Worm (Caenorhabditis elegans) whole organism, young adult: ENCODE measurements around the gene F59A6.4.

Experiments
- C06A6.2 ChIP-seq: fragments of 200-800 bp; sonication (Bioruptor generic); conservative IDR thresholded peaks from 2 replicates; pipeline ENCODE4 v1.3.6; 2022; ENCODE audit warnings: missing genetic modification characterization, missing compliant biosample characterization
- F10E7.11 ChIP-seq: sonication (generic microtip); optimal IDR thresholded peaks from 2 replicates; lab custom pipeline; 2017; ENCODE audit warnings: mild to moderate bottlenecking, missing genetic modification characterization, moderate library complexity, missing compliant biosample characterization
- F23B12.7 ChIP-seq: sonication (generic microtip); optimal IDR thresholded peaks from 2 replicates; lab custom pipeline; 2017; ENCODE audit warnings: missing genetic modification characterization, mild to moderate bottlenecking, missing compliant biosample characterization, antibody characterized with exemption, moderate library complexity; ENCODE audit not compliant: insufficient read depth
- F49E8.2 ChIP-seq: sonication (generic microtip); optimal IDR thresholded peaks from 3 replicates; lab custom pipeline; 2017; ENCODE audit warnings: missing genetic modification characterization, mild to moderate bottlenecking, missing compliant biosample characterization, antibody characterized with exemption, moderate library complexity; ENCODE audit not compliant: insufficient read depth
- F57A8.1 ChIP-seq: fragments of 200-800 bp; sonication (Bioruptor generic); optimal IDR thresholded peaks from 2 replicates; lab custom pipeline; 2018; ENCODE audit warnings: mild to moderate bottlenecking, missing genetic modification characterization, moderate library complexity, missing compliant biosample characterization
- K12H6.12 ChIP-seq: fragments of 200-800 bp; sonication (Bioruptor generic); optimal IDR thresholded peaks from 2 replicates; lab custom pipeline; 2018; ENCODE audit warnings: mild to moderate bottlenecking, missing genetic modification characterization, missing compliant biosample characterization
- Y53F4B.3 ChIP-seq: fragments of 200-800 bp; sonication (Bioruptor generic); IDR thresholded peaks from 2 replicates; pipeline ENCODE4 v1.3.6; 2022; ENCODE audit warnings: missing genetic modification reagents, missing genetic modification characterization, missing compliant biosample characterization
- Y53G8AR.9 ChIP-seq: fragments of 200-800 bp; sonication (Bioruptor generic); conservative IDR thresholded peaks from 2 replicates; pipeline ENCODE4 v1.3.6; 2022; ENCODE audit warnings: missing genetic modification reagents, missing genetic modification characterization, missing compliant biosample characterization
- aptf-2 ChIP-seq: fragments of 200-800 bp; sonication (Bioruptor generic); conservative IDR thresholded peaks from 2 replicates; pipeline ENCODE4 v1.3.6; 2022; ENCODE audit warnings: missing genetic modification reagents, missing genetic modification characterization, missing compliant biosample characterization
- aptf-3 ChIP-seq: fragments of 200-800 bp; sonication (Bioruptor generic); IDR thresholded peaks from 2 replicates; pipeline ENCODE4 v1.3.6; 2022; ENCODE audit warnings: missing genetic modification characterization, missing compliant biosample characterization
- attf-3 ChIP-seq: fragments of 200-800 bp; sonication (Bioruptor generic); conservative IDR thresholded peaks from 2 replicates; pipeline ENCODE4 v1.3.6; 2022; ENCODE audit warnings: missing genetic modification reagents, missing genetic modification characterization, missing compliant biosample characterization
- attf-5 ChIP-seq: fragments of 200-800 bp; sonication (Bioruptor generic); optimal IDR thresholded peaks from 2 replicates; lab custom pipeline; 2018; ENCODE audit warnings: mild to moderate bottlenecking, missing genetic modification characterization, missing compliant biosample characterization
- cebp-1 ChIP-seq, 2 experiments: fragments of 200-800 bp in 1 of 2; sonication (Bioruptor generic) in 1 of 2; sonication (generic microtip) in 1 of 2; IDR thresholded peaks in 1 of 2; optimal IDR thresholded peaks in 1 of 2; 2 replicates each; pipeline versions ENCODE4 v1.3.6 to Lab custom; 2017 to 2022; ENCODE audit warnings: missing compliant biosample characterization in 2 of 2, missing genetic modification characterization in 2 of 2, mild to moderate bottlenecking in 1 of 2, missing genetic modification reagents in 1 of 2, moderate library complexity in 1 of 2
- ceh-27 ChIP-seq: fragments of 200-800 bp; sonication (Bioruptor generic); optimal IDR thresholded peaks from 2 replicates; lab custom pipeline; 2018; ENCODE audit warnings: mild to moderate bottlenecking, missing genetic modification characterization, moderate library complexity, missing compliant biosample characterization
- ceh-79 ChIP-seq: sonication (generic microtip); optimal IDR thresholded peaks from 2 replicates; lab custom pipeline; 2017; ENCODE audit warnings: mild to moderate bottlenecking, missing genetic modification characterization, missing compliant biosample characterization
- ceh-91 ChIP-seq: fragments of 200-800 bp; sonication (Bioruptor generic); IDR thresholded peaks from 2 replicates; pipeline ENCODE4 v1.3.6; 2022; ENCODE audit warnings: missing genetic modification reagents, missing genetic modification characterization, missing compliant biosample characterization
- dox-1 ChIP-seq: fragments of 200-800 bp; sonication (Bioruptor generic); IDR thresholded peaks from 2 replicates; pipeline ENCODE4 v1.3.6; 2022; ENCODE audit warnings: missing genetic modification reagents, missing genetic modification characterization, missing compliant biosample characterization
- dpff-1 ChIP-seq: sonication (generic microtip); optimal IDR thresholded peaks from 2 replicates; lab custom pipeline; 2017; ENCODE audit warnings: mild to moderate bottlenecking, missing genetic modification characterization, missing compliant biosample characterization
- dpl-1 ChIP-seq: fragments of 150-350 bp; optimal IDR thresholded peaks from 2 replicates; lab custom pipeline; 2014; ENCODE audit warnings: missing biosample characterization, missing genetic modification reagents, missing genetic modification characterization
- fkh-3 ChIP-seq: sonication (generic microtip); optimal IDR thresholded peaks from 2 replicates; lab custom pipeline; 2016; ENCODE audit warnings: mild to moderate bottlenecking, missing genetic modification characterization, missing compliant biosample characterization
- gei-17 ChIP-seq: fragments of 200-800 bp; sonication (Bioruptor generic); optimal IDR thresholded peaks from 2 replicates; lab custom pipeline; 2018; ENCODE audit warnings: mild to moderate bottlenecking, missing genetic modification characterization, missing compliant biosample characterization
- hlh-12 ChIP-seq: sonication (generic microtip); optimal IDR thresholded peaks from 2 replicates; lab custom pipeline; 2016; ENCODE audit warnings: missing genetic modification characterization, missing compliant biosample characterization
- hmg-1.2 ChIP-seq: fragments of 200-800 bp; sonication (Bioruptor generic); IDR thresholded peaks from 2 replicates; pipeline ENCODE4 v1.3.6; 2022; ENCODE audit warnings: missing genetic modification reagents, missing genetic modification characterization, missing compliant biosample characterization
- let-607 ChIP-seq, 2 experiments: fragments of 200-800 bp in 1 of 2; sonication (Bioruptor generic) in 1 of 2; sonication (generic microtip) in 1 of 2; optimal IDR thresholded peaks; 2 replicates each; lab custom pipeline; 2016 to 2018; ENCODE audit warnings: mild to moderate bottlenecking in 2 of 2, missing compliant biosample characterization in 2 of 2, missing genetic modification characterization in 2 of 2, moderate library complexity in 2 of 2, missing genotype in 1 of 2
- lin-40 ChIP-seq: sonication (generic microtip); optimal IDR thresholded peaks from 2 replicates; lab custom pipeline; 2016; ENCODE audit warnings: missing genetic modification characterization, mild to moderate bottlenecking, missing compliant biosample characterization, missing genotype, missing genetic modification reagents
- mcd-1 ChIP-seq: fragments of 200-800 bp; sonication (Bioruptor generic); IDR thresholded peaks from 2 replicates; pipeline ENCODE4 v1.3.6; 2022; ENCODE audit warnings: missing genetic modification reagents, missing genetic modification characterization, missing compliant biosample characterization
- mel-28 ChIP-seq: sonication (generic microtip); optimal IDR thresholded peaks from 2 replicates; lab custom pipeline; 2016; ENCODE audit warnings: borderline replicate concordance, mild to moderate bottlenecking, missing genetic modification characterization, missing compliant biosample characterization
- mxl-1 ChIP-seq: sonication (generic microtip); optimal IDR thresholded peaks from 2 replicates; lab custom pipeline; 2016; ENCODE audit warnings: missing genetic modification characterization, missing compliant biosample characterization
- nhr-179 ChIP-seq: sonication (generic microtip); optimal IDR thresholded peaks from 2 replicates; lab custom pipeline; 2016; ENCODE audit warnings: mild to moderate bottlenecking, missing genetic modification characterization, missing compliant biosample characterization
- nhr-80 ChIP-seq: sonication (generic microtip); optimal IDR thresholded peaks from 2 replicates; lab custom pipeline; 2016; ENCODE audit warnings: missing genetic modification characterization, missing compliant biosample characterization
- nhr-90 ChIP-seq: sonication (generic microtip); optimal IDR thresholded peaks from 2 replicates; lab custom pipeline; 2016; ENCODE audit warnings: missing genotype, mild to moderate bottlenecking, missing genetic modification characterization, missing compliant biosample characterization
- pbrm-1 ChIP-seq: fragments of 200-800 bp; sonication (Bioruptor generic); IDR thresholded peaks from 2 replicates; pipeline ENCODE4 v1.3.6; 2022; ENCODE audit warnings: missing genetic modification reagents, missing genetic modification characterization, missing compliant biosample characterization
- pha-4 ChIP-seq: fragments of 150-350 bp; sonication (generic microtip); optimal IDR thresholded peaks from 2 replicates; lab custom pipeline; 2014; ENCODE audit warnings: missing biosample characterization, missing genetic modification reagents, missing genetic modification characterization
- rcor-1 ChIP-seq: fragments of 200-800 bp; sonication (Bioruptor generic); IDR thresholded peaks from 2 replicates; pipeline ENCODE4 v1.3.6; 2022; ENCODE audit warnings: missing genetic modification reagents, missing genetic modification characterization, missing compliant biosample characterization
- rpc-1 ChIP-seq, 2 experiments: fragments of 150-350 bp in 1 of 2; sonication (generic microtip) in 1 of 2; optimal IDR thresholded peaks; 2 replicates each; lab custom pipeline; 2014 to 2018; ENCODE audit warnings: missing biosample characterization in 1 of 2, missing genetic modification characterization in 1 of 2, missing genetic modification reagents in 1 of 2, missing genotype in 1 of 2
- sea-2 ChIP-seq: fragments of 200-800 bp; sonication (Bioruptor generic); IDR thresholded peaks from 2 replicates; pipeline ENCODE4 v1.3.6; 2022; ENCODE audit warnings: missing genetic modification characterization, missing compliant biosample characterization
- snpc-1.1 ChIP-seq: sonication (generic microtip); optimal IDR thresholded peaks from 2 replicates; lab custom pipeline; 2017; ENCODE audit warnings: missing genetic modification characterization, mild to moderate bottlenecking, missing compliant biosample characterization, antibody characterized with exemption, moderate library complexity, missing genotype, missing genetic modification reagents; ENCODE audit not compliant: insufficient read depth
- snpc-1.3 ChIP-seq: sonication (generic microtip); optimal IDR thresholded peaks from 2 replicates; lab custom pipeline; 2017; ENCODE audit warnings: missing genetic modification characterization, mild to moderate bottlenecking, missing compliant biosample characterization, antibody characterized with exemption, moderate library complexity, missing genotype, missing genetic modification reagents; ENCODE audit not compliant: insufficient read depth
- snpc-4 ChIP-seq, 5 experiments: fragments of 150-350 bp in 1 of 5; sonication (generic microtip) in 4 of 5; optimal IDR thresholded peaks; 2 replicates each; lab custom pipeline; 2014 to 2018; ENCODE audit warnings: missing genetic modification characterization in 5 of 5, missing biosample characterization in 3 of 5, antibody characterized with exemption in 2 of 5, mild to moderate bottlenecking in 2 of 5, missing compliant biosample characterization in 2 of 5, missing genotype in 2 of 5, moderate library complexity in 2 of 5, missing genetic modification reagents in 1 of 5
- unc-130 ChIP-seq: sonication (generic microtip); optimal IDR thresholded peaks from 2 replicates; lab custom pipeline; 2016; ENCODE audit warnings: missing genetic modification reagents, missing genetic modification characterization, missing compliant biosample characterization
- xnd-1 ChIP-seq: sonication (generic microtip); optimal IDR thresholded peaks from 2 replicates; lab custom pipeline; 2016; ENCODE audit warnings: missing genotype, missing genetic modification reagents, missing genetic modification characterization, missing compliant biosample characterization
- ztf-22 ChIP-seq: fragments of 200-800 bp; sonication (Bioruptor generic); optimal IDR thresholded peaks from 2 replicates; lab custom pipeline; 2018; ENCODE audit warnings: mild to moderate bottlenecking, missing genetic modification characterization, moderate library complexity, missing compliant biosample characterization
- ztf-3 ChIP-seq: fragments of 200-800 bp; sonication (Bioruptor generic); optimal IDR thresholded peaks from 2 replicates; lab custom pipeline; 2018; ENCODE audit warnings: mild to moderate bottlenecking, missing genetic modification characterization, missing compliant biosample characterization

F59A6.4 gene

ce11 chrII:5004781-5005180 is at the start of gene F59A6.4:
Gene F59A6.4 (plus strand): TSS chrII:5005081.
- TF ChIP-seq hlh-12 (tag; lab: Kevin White, UChicago) (no peak), ceh-79 (tag; lab: Kevin White, UChicago) (no peak), C06A6.2 (GFP tag; lab: Robert Waterston, UW) (no peak), snpc-1.3 (no peak), xnd-1 (tag; lab: Kevin White, UChicago) (no peak), nhr-90 (tag; lab: Kevin White, UChicago) (no peak), aptf-3 (GFP tag; lab: Robert Waterston, UW) (no peak), nhr-179 (tag; lab: Kevin White, UChicago) (no peak), F10E7.11 (tag; lab: Kevin White, UChicago) (no peak), let-607 (tag; optimal IDR thresholded peaks at IDR 0.05; lab: Kevin White, UChicago) (no peak), dpff-1 (tag; lab: Kevin White, UChicago) (no peak)

ce11 chrII:4955353-4955752 is 49.5 kb upstream of the F59A6.4 start, which contains the start of gene pbs-3:
Gene pbs-3 (minus strand): TSS chrII:4955427.
- peak; percentile 1 for TF ChIP-seq rpc-1 (optimal IDR thresholded peaks at IDR 0.05; lab: Kevin White, UChicago)
- no peak for TF ChIP-seq rpc-1 (tag; optimal IDR thresholded peaks at IDR 0.05; lab: Kevin White, UChicago)
- TF ChIP-seq attf-5 = peak; percentile 81
- peak; percentile 5; the same call in 1 of the 2 replicates for TF ChIP-seq hmg-1.2 (GFP tag; lab: Robert Waterston, UW)
- peak; percentile 25 for TF ChIP-seq ceh-27 (GFP tag; lab: Kevin White, UChicago)
- peak; percentile 31; the same call in 1 of the 2 replicates for TF ChIP-seq Y53G8AR.9 (GFP tag; lab: Robert Waterston, UW)
- TF ChIP-seq ztf-3 = no peak
- TF ChIP-seq snpc-4 (GFP tag; optimal IDR thresholded peaks at IDR 0.05; lab: Kevin White, UChicago) = no peak
- TF ChIP-seq snpc-4 (tag; optimal IDR thresholded peaks at IDR 0.05; lab: Kevin White, UChicago) = peak in 1 of 4 experiments; percentile 16
- no peak for TF ChIP-seq mxl-1 (tag; lab: Kevin White, UChicago)
- TF ChIP-seq hlh-12 (tag; lab: Kevin White, UChicago) = no peak
- peak; percentile 7 for TF ChIP-seq dpl-1 (GFP tag; lab: Kevin White, UChicago)
- no peak for TF ChIP-seq Y53F4B.3
- TF ChIP-seq unc-130 (GFP tag; lab: Kevin White, UChicago) = peak; percentile 9
- TF ChIP-seq gei-17 = no peak
- TF ChIP-seq lin-40 (tag; lab: Kevin White, UChicago) = no peak
- TF ChIP-seq ceh-91 (GFP tag; lab: Robert Waterston, UW) = no peak
- no peak for TF ChIP-seq F57A8.1 (GFP tag; lab: Kevin White, UChicago)
- TF ChIP-seq snpc-1.1 (tag; lab: Kevin White, UChicago) = no peak
- peak; percentile 64 for TF ChIP-seq mcd-1 (GFP tag; lab: Robert Waterston, UW)
- no peak for TF ChIP-seq mel-28
- TF ChIP-seq snpc-1.3 = peak; percentile 34
- TF ChIP-seq attf-3 = 0 out of 2 replicates have a peak, but pooled peaks have one; percentile 47
- TF ChIP-seq dox-1 (GFP tag; lab: Robert Waterston, UW) = peak; percentile 53; the same call in 1 of the 2 replicates
- TF ChIP-seq rcor-1 (GFP tag; lab: Robert Waterston, UW) = peak; percentile 33; the same call in 1 of the 2 replicates
- no peak for TF ChIP-seq cebp-1 (GFP tag; IDR thresholded peaks at IDR 0.05; lab: Robert Waterston, UW)
- no peak for TF ChIP-seq cebp-1 (tag; optimal IDR thresholded peaks at IDR 0.05; lab: Kevin White, UChicago)
- peak; percentile 48 for TF ChIP-seq F49E8.2 (tag; lab: Kevin White, UChicago)
- peak; percentile 85 for TF ChIP-seq F23B12.7 (tag; lab: Kevin White, UChicago)
- 0 out of 2 replicates have a peak, but pooled peaks have one; percentile 44 for TF ChIP-seq aptf-2 (GFP tag; lab: Robert Waterston, UW)
- peak; percentile 41; the same call in 1 of the 2 replicates for TF ChIP-seq pbrm-1 (GFP tag; lab: Robert Waterston, UW)
- no peak for TF ChIP-seq ztf-22 (GFP tag; lab: Kevin White, UChicago)
- TF ChIP-seq fkh-3 (tag; lab: Kevin White, UChicago) = no peak
- peak; percentile 44 for TF ChIP-seq nhr-80 (tag; lab: Kevin White, UChicago)
- peak; percentile 19 for TF ChIP-seq K12H6.12 (tag; lab: Kevin White, UChicago)
- no peak for TF ChIP-seq aptf-3 (GFP tag; lab: Robert Waterston, UW)
- no peak for TF ChIP-seq ceh-79 (tag; lab: Kevin White, UChicago)
- no peak for TF ChIP-seq sea-2 (GFP tag; lab: Robert Waterston, UW)
- peak; percentile 13 for TF ChIP-seq pha-4 (tag; lab: Kevin White, UChicago)
